Fruit fly (Drosophila melanogaster): ENCODE measurements around the gene srw.

The srw gene

DNA sequence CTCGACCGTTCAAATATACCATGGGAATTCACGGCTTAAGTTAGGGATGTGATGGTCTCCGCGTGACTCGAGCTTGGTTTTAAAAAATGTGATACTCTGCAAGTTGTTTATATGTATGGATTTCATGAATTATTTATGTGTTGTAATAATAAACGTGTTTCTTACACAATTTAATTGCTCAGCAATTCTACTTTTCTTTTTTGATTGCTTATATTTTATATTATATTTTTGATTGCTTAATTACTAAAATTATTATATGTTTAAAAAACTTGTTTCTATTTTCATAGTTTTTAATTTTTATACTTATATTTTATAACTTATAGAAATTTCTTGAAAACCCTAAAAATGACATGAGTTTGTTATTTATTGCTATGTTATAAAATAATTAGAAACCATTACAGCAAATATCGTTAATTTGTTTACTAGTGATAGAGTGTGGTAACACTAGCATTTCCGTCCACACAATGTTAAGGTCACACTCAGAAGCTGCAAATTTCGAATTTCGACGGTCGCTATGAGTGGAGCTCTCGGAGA, 28.9 kb downstream of the srw start, which contains the start of the genes ago and CG1265 (continued):
- TF ChIP-seq shn (GFP tag; optimal IDR thresholded peaks at IDR 0.05) (no peak), CG12391 (tag; optimal IDR thresholded peaks at IDR 0.05) (peak; percentile 54), ATbp (GFP tag; optimal IDR thresholded peaks at IDR 0.05) (no peak), pho (GFP tag; optimal IDR thresholded peaks at IDR 0.05) (no peak), fd3F (GFP tag; optimal IDR thresholded peaks at IDR 0.05) (no peak), gsb (GFP tag; IDR thresholded peaks at IDR 0.05) (no peak), tap (tag; optimal IDR thresholded peaks at IDR 0.05) (no peak), CG18599 (GFP tag; optimal IDR thresholded peaks at IDR 0.05) (peak; percentile 37), Rfx (GFP tag; IDR thresholded peaks at IDR 0.05) (peak; percentile 68), stc (GFP tag; IDR thresholded peaks at IDR 0.05) (peak; percentile 20; the same call in 1 of the 2 replicates), Elba2 (GFP tag; optimal IDR thresholded peaks at IDR 0.05) (no peak), Ets97D (GFP tag; optimal IDR thresholded peaks at IDR 0.05) (peak; percentile 71), CG9876 (GFP tag; optimal IDR thresholded peaks at IDR 0.05) (no peak), trh (GFP tag; optimal IDR thresholded peaks at IDR 0.05) (no peak), dpn (GFP tag; optimal IDR thresholded peaks at IDR 0.05) (peak in 1 of 2 experiments; percentile 23), CG8388 (GFP tag; optimal IDR thresholded peaks at IDR 0.05) (peak; percentile 24), Nf-YC (tag; optimal IDR thresholded peaks at IDR 0.05) (peak; percentile 62), pfk (GFP tag; optimal IDR thresholded peaks at IDR 0.05) (no peak), ken (GFP tag; IDR thresholded peaks at IDR 0.05) (peak; percentile 41; the same call in 1 of the 3 replicates), ttk (GFP tag; IDR thresholded peaks at IDR 0.05) (no peak), CG8478 (optimal IDR thresholded peaks at IDR 0.05) (no peak), Hmx (GFP tag; optimal IDR thresholded peaks at IDR 0.05) (no peak), danr (GFP tag; IDR thresholded peaks at IDR 0.05) (no peak), Kr (GFP tag; optimal IDR thresholded peaks at IDR 0.05) (no peak), pb (GFP tag; optimal IDR thresholded peaks at IDR 0.05) (no peak), bsh (GFP tag; optimal IDR thresholded peaks at IDR 0.05) (no peak), Dip2 (GFP tag; IDR thresholded peaks at IDR 0.05) (no peak), amos (GFP tag; IDR thresholded peaks at IDR 0.05; ENCODE audit: partially characterized antibody) (peak; percentile 61), CG9932 (GFP tag; IDR thresholded peaks at IDR 0.05) (peak; percentile 72), jigr1 (GFP tag; IDR thresholded peaks at IDR 0.05) (no peak), bcd (GFP tag; optimal IDR thresholded peaks at IDR 0.05) (peak; percentile 34), CG7963 (GFP tag; IDR thresholded peaks at IDR 0.05; ENCODE audit: partially characterized antibody) (no peak), CG11456 (GFP tag; IDR thresholded peaks at IDR 0.05) (peak; percentile 78), ewg (GFP tag; optimal IDR thresholded peaks at IDR 0.05) (peak; percentile 2), CG3847 (GFP tag; IDR thresholded peaks at IDR 0.05) (peak; percentile 12; the same call in 1 of the 2 replicates), CG33557 (GFP tag; optimal IDR thresholded peaks at IDR 0.05) (peak; percentile 45), CG17568 (GFP tag; optimal IDR thresholded peaks at IDR 0.05) (no peak), CG7556 (GFP tag; optimal IDR thresholded peaks at IDR 0.05) (peak; percentile 23), prd (optimal IDR thresholded peaks at IDR 0.05) (no peak), prd (GFP tag; IDR thresholded peaks at IDR 0.05) (peak; percentile 42; the same call in 1 of the 3 replicates), Hmr (GFP tag; optimal IDR thresholded peaks at IDR 0.05) (peak; percentile 55), Antp (GFP tag; optimal IDR thresholded peaks at IDR 0.05) (no peak), CG2678 (tag; optimal IDR thresholded peaks at IDR 0.05) (peak; percentile 54), CG17802 (tag; optimal IDR thresholded peaks at IDR 0.05) (no peak), wor (GFP tag; IDR thresholded peaks at IDR 0.05) (no peak), CG11723 (GFP tag; optimal IDR thresholded peaks at IDR 0.05) (no peak), Xrp1 (GFP tag; IDR thresholded peaks at IDR 0.05) (no peak), CG12769 (tag; optimal IDR thresholded peaks at IDR 0.05) (no peak), crp (GFP tag; optimal IDR thresholded peaks at IDR 0.05) (no peak), eyg (GFP tag; optimal IDR thresholded peaks at IDR 0.05) (no peak), CG6654 (GFP tag; optimal IDR thresholded peaks at IDR 0.05) (no peak)
